Worm (Caenorhabditis elegans): Measurements from ENCODE around the gene F46B6.6.

ce11 chrV:9758437-9758836 lies 28.2 kb downstream of the F46B6.6 start:
- TF ChIP-seq dao-5 (tag; optimal IDR thresholded peaks at IDR 0.05) (no peak), W03F9.2 (tag; optimal IDR thresholded peaks at IDR 0.05) (no peak), him-1 (tag; optimal IDR thresholded peaks at IDR 0.05) (no peak)
